Worm (Caenorhabditis elegans) whole organism, late embryonic: ENCODE data around the gene C35D10.10.

ENCODE experiments used
- F13H6.1 ChIP-seq: sonication (generic microtip); optimal IDR thresholded peaks from 2 replicates; lab custom pipeline; 2016; ENCODE audit warnings: missing genetic modification characterization, missing compliant biosample characterization
- dve-1 ChIP-seq: sonication (generic microtip); optimal IDR thresholded peaks from 2 replicates; lab custom pipeline; 2017; ENCODE audit warnings: antibody characterized with exemption, mild to moderate bottlenecking, missing genetic modification characterization, missing compliant biosample characterization
- hlh-15 ChIP-seq: sonication (generic microtip); optimal IDR thresholded peaks from 2 replicates; lab custom pipeline; 2016; ENCODE audit warnings: missing genetic modification characterization, missing compliant biosample characterization
- nfya-1 ChIP-seq: sonication (generic microtip); optimal IDR thresholded peaks from 2 replicates; lab custom pipeline; 2017; ENCODE audit warnings: missing genetic modification characterization, mild to moderate bottlenecking, missing compliant biosample characterization, antibody characterized with exemption, moderate library complexity

- TF ChIP-seq dve-1 (tag; lab: Kevin White, UChicago) (no peak), hlh-15 (tag; lab: Kevin White, UChicago) (no peak), F13H6.1 (tag; lab: Kevin White, UChicago) (no peak), nfya-1 (tag; lab: Kevin White, UChicago) (no peak)
Measured at ce11 chrIII:4875663-4876062, 14.1 kb upstream of the C35D10.10 start.
